Worm (Caenorhabditis elegans): ENCODE data around the gene rab-6.1.

rab-6.1 gene

DNA sequence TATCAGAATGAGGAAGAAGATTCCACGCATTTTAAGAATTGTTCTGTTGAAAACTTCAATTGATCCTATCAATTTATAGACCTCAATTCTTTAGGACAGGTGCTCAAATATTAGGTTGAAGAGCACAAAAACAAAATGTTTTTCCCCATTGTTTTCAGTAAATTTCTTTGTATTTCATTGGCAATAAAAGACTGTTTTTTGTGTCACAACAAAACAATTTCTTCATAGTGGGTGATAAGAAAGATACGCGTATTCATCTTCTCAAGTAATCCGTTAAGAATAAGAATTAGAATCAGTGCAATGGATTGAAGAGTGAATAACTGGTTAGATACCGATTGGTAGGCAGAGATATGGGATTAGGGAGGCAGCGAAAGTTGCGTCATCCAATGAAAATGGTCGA is 45.1 kb downstream of the rab-6.1 start, which contains the start of gene ZK643.6 (continued):
- no peak for TF ChIP-seq mdt-29 (GFP tag; IDR thresholded peaks at IDR 0.05)

DNA sequence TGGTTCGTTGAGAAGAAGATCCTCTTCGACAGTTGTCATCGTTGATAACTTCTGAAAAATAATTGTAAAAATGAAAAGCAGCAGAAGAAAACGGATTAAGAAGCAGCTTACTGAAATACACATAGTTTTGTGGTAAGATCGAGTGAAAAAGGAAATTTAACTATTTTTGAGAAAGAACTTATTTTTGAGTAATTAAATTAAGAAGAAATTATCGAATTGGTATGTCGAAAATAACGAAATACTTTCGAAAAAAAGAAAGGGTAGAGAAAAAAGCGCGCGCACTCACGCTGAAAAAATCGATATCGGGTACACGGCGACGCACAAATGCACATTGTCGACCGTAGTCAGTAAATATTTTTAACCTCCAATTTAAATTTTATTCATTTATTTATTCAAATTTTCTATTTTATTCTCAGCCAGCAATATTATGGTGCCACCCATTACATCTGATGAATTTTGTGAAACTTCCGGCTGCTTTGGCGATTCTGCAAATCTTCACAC is 49.6 kb downstream of the rab-6.1 start, which contains the start of the genes ZK643.5 and ZK643.2:
TSS of gene ZK643.5 (minus strand) at position 51 of the 501 bp plus-strand sequence.
TSS of gene ZK643.2 (plus strand) at position 395 of the 501 bp plus-strand sequence.
- TF ChIP-seq zfp-3 (GFP tag; conservative IDR thresholded peaks at IDR 0.05) (no peak), mxl-3 (GFP tag; optimal IDR thresholded peaks at IDR 0.05) (no peak), nhr-41 (GFP tag; IDR thresholded peaks at IDR 0.05) (no peak), fkh-10 (GFP tag; optimal IDR thresholded peaks at IDR 0.05) (peak; percentile 2), Y75B8A.6 (GFP tag; IDR thresholded peaks at IDR 0.05) (no peak), nhr-25 (tag; optimal IDR thresholded peaks at IDR 0.05; ENCODE audit: borderline replicate concordance, insufficient read depth) (no peak), daf-19 (GFP tag; conservative IDR thresholded peaks at IDR 0.05) (no peak), dpl-1 (GFP tag; optimal IDR thresholded peaks at IDR 0.05) (peak; percentile 80), mes-2 (tag; optimal IDR thresholded peaks at IDR 0.05; ENCODE audit: poor library complexity, severe bottlenecking) (peak; percentile 88), lin-1 (GFP tag; IDR thresholded peaks at IDR 0.05) (no peak), hmg-1.1 (GFP tag; IDR thresholded peaks at IDR 0.05) (0 out of 2 replicates have a peak, but pooled peaks have one; percentile 26), rbr-2 (tag; optimal IDR thresholded peaks at IDR 0.05) (peak; percentile 39), nhr-48 (tag; optimal IDR thresholded peaks at IDR 0.05) (no peak), php-3 (GFP tag; IDR thresholded peaks at IDR 0.05) (no peak), lin-13 (GFP tag; optimal IDR thresholded peaks at IDR 0.05) (no peak), lin-38 (GFP tag; IDR thresholded peaks at IDR 0.05) (no peak), ceh-28 (tag; optimal IDR thresholded peaks at IDR 0.05) (peak; percentile 79), egl-43 (GFP tag; IDR thresholded peaks at IDR 0.05) (no peak), dve-1 (tag; optimal IDR thresholded peaks at IDR 0.05; ENCODE audit: insufficient read depth) (no peak), F26F4.8 (GFP tag; conservative IDR thresholded peaks at IDR 0.05) (no peak), F10B5.3 (tag; optimal IDR thresholded peaks at IDR 0.05) (no peak), hlh-11 (tag; optimal IDR thresholded peaks at IDR 0.05) (peak; percentile 38), hif-1 (tag; optimal IDR thresholded peaks at IDR 0.05) (no peak), unc-130 (GFP tag; optimal IDR thresholded peaks at IDR 0.05) (no peak), mdl-1 (tag; optimal IDR thresholded peaks at IDR 0.05) (peak in 1 of 2 experiments; percentile 21), dmd-6 (GFP tag; IDR thresholded peaks at IDR 0.05) (no peak), lir-3 (tag; optimal IDR thresholded peaks at IDR 0.05) (no peak), pha-4 (GFP tag; IDR thresholded peaks at IDR 0.05) (peak; percentile 64; the same call in 1 of the 2 replicates), pha-4 (tag; optimal IDR thresholded peaks at IDR 0.05) (peak; percentile 24), lsy-2 (tag; optimal IDR thresholded peaks at IDR 0.05) (peak in 1 of 2 experiments; percentile 97), hlh-30 (tag; optimal IDR thresholded peaks at IDR 0.05; ENCODE audit: insufficient read depth) (peak; percentile 76)

ce11 chrIII:8955536-8955935 is 50.2 kb downstream of the rab-6.1 start:
- TF ChIP-seq ceh-20 (GFP tag; IDR thresholded peaks at IDR 0.05) (no peak), F37D6.2 (tag; optimal IDR thresholded peaks at IDR 0.05) (no peak), aha-1 (tag) (peak; percentile 94)

Data from whole organism, L4 larva.